Fruit fly (Drosophila melanogaster): ENCODE measurements around the gene RnpS1.
A peak's percentile ranks its signal among the peaks of the same experiment; 100 is the strongest.

The RnpS1 gene

dm6 chr3R:9534125-9534496, 17.7 kb upstream of the RnpS1 start (continued):
- TF ChIP-seq croc (GFP tag; conservative IDR thresholded peaks at IDR 0.05) (peak; percentile 91), Sry-δ (GFP tag; optimal IDR thresholded peaks at IDR 0.05) (peak; percentile 64), sob (GFP tag; IDR thresholded peaks at IDR 0.05) (peak; percentile 93), esg (GFP tag; conservative IDR thresholded peaks at IDR 0.05) (peak; percentile 92), CG2199 (GFP tag; IDR thresholded peaks at IDR 0.05) (peak; percentile 83; the same call in 2 of the 3 replicates), lbe (GFP tag; optimal IDR thresholded peaks at IDR 0.05) (peak; percentile 35), ERR (GFP tag; optimal IDR thresholded peaks at IDR 0.05) (peak; percentile 56), CG15601 (tag; optimal IDR thresholded peaks at IDR 0.05) (peak; percentile 93), CG4854 (GFP tag; optimal IDR thresholded peaks at IDR 0.05) (peak; percentile 85), Rx (GFP tag; IDR thresholded peaks at IDR 0.05) (peak; percentile 85), ranshi (GFP tag; IDR thresholded peaks at IDR 0.05) (peak; percentile 93), ham (GFP tag; IDR thresholded peaks at IDR 0.05) (0 out of 2 replicates have a peak, but pooled peaks have one; percentile 21), CG15269 (tag; optimal IDR thresholded peaks at IDR 0.05) (peak; percentile 95), CG4282 (GFP tag; optimal IDR thresholded peaks at IDR 0.05) (peak; percentile 51), jumu (GFP tag; optimal IDR thresholded peaks at IDR 0.05) (peak; percentile 81), CG14710 (tag; optimal IDR thresholded peaks at IDR 0.05) (peak; percentile 92), CG4730 (GFP tag; IDR thresholded peaks at IDR 0.05) (peak; percentile 86), schlank (tag; optimal IDR thresholded peaks at IDR 0.05) (peak; percentile 67), CG10959 (GFP tag; IDR thresholded peaks at IDR 0.05) (peak; percentile 40), Spps (tag; optimal IDR thresholded peaks at IDR 0.05) (peak; percentile 88), CG10654 (GFP tag; optimal IDR thresholded peaks at IDR 0.05) (peak; percentile 91), CG3847 (GFP tag; IDR thresholded peaks at IDR 0.05) (no peak; the same call in 1 of the 2 replicates), CG6254 (GFP tag; optimal IDR thresholded peaks at IDR 0.05) (peak; percentile 93), sug (tag; optimal IDR thresholded peaks at IDR 0.05) (peak; percentile 26), D19B (GFP tag; optimal IDR thresholded peaks at IDR 0.05) (peak; percentile 68), wor (GFP tag; IDR thresholded peaks at IDR 0.05) (peak; percentile 93), CG11695 (GFP tag; IDR thresholded peaks at IDR 0.05) (peak; percentile 90), Meics (GFP tag; optimal IDR thresholded peaks at IDR 0.05) (peak; percentile 86), CG1647 (GFP tag; optimal IDR thresholded peaks at IDR 0.05) (peak; percentile 90), usp (GFP tag; optimal IDR thresholded peaks at IDR 0.05) (no peak), da (GFP tag; optimal IDR thresholded peaks at IDR 0.05) (peak; percentile 82), CG4820 (GFP tag; optimal IDR thresholded peaks at IDR 0.05) (peak; percentile 91), Hr39 (optimal IDR thresholded peaks at IDR 0.05) (no peak), CG6175 (GFP tag; IDR thresholded peaks at IDR 0.05) (0 out of 3 replicates have a peak, but pooled peaks have one; percentile 64), Hmr (GFP tag; optimal IDR thresholded peaks at IDR 0.05) (peak; percentile 85), gem (tag; optimal IDR thresholded peaks at IDR 0.05) (peak; percentile 98), pzg (GFP tag; optimal IDR thresholded peaks at IDR 0.05) (no peak), CG14441 (GFP tag; IDR thresholded peaks at IDR 0.05) (peak; percentile 91), scrt (GFP tag; optimal IDR thresholded peaks at IDR 0.05) (peak; percentile 81), CG13123 (GFP tag; optimal IDR thresholded peaks at IDR 0.05) (peak; percentile 83), CG30403 (GFP tag; optimal IDR thresholded peaks at IDR 0.05) (peak; percentile 95), CG34224 (GFP tag; IDR thresholded peaks at IDR 0.05; ENCODE audit: partially characterized antibody) (no peak), CoRest (tag; optimal IDR thresholded peaks at IDR 0.05) (peak; percentile 95), salm (tag; optimal IDR thresholded peaks at IDR 0.05) (peak; percentile 94), CG9932 (GFP tag; IDR thresholded peaks at IDR 0.05) (no peak; the same call in 1 of the 2 replicates), ab (GFP tag; optimal IDR thresholded peaks at IDR 0.05) (peak; percentile 50), Atf3 (GFP tag; optimal IDR thresholded peaks at IDR 0.05) (peak; percentile 94), CG4424 (GFP tag; optimal IDR thresholded peaks at IDR 0.05) (peak; percentile 95), sens-2 (GFP tag; IDR thresholded peaks at IDR 0.05) (peak; percentile 92), CG6813 (GFP tag; optimal IDR thresholded peaks at IDR 0.05) (peak; percentile 80), CG2875 (GFP tag; optimal IDR thresholded peaks at IDR 0.05) (peak; percentile 93), oc (tag; optimal IDR thresholded peaks at IDR 0.05) (peak; percentile 95)
